Worm (Caenorhabditis elegans): ENCODE data around the gene E02H4.2.

The E02H4.2 gene

ce11 chrX:14297209-14297608 is 15.8 kb upstream of the E02H4.2 start (continued):
- TF ChIP-seq lsy-2 (tag; optimal IDR thresholded peaks at IDR 0.05), result peak in 1 of 2 experiments; percentile 67
- peak; percentile 89 for TF ChIP-seq F13H6.1 (tag; optimal IDR thresholded peaks at IDR 0.05)
- no peak for TF ChIP-seq ztf-1 (GFP tag; conservative IDR thresholded peaks at IDR 0.05)
- TF ChIP-seq sma-9 (GFP tag; optimal IDR thresholded peaks at IDR 0.05), result peak; percentile 79
- TF ChIP-seq sma-9 (tag; optimal IDR thresholded peaks at IDR 0.05), result no peak
- TF ChIP-seq elt-3 (tag; optimal IDR thresholded peaks at IDR 0.05), result no peak
- TF ChIP-seq lin-39 (tag; optimal IDR thresholded peaks at IDR 0.05), result no peak
- no peak for TF ChIP-seq nhr-12 (tag; optimal IDR thresholded peaks at IDR 0.05)
- TF ChIP-seq zag-1 (tag; optimal IDR thresholded peaks at IDR 0.05), result peak; percentile 46
- peak; percentile 47 for TF ChIP-seq sem-4 (tag; optimal IDR thresholded peaks at IDR 0.05)
- TF ChIP-seq unc-55 (GFP tag; optimal IDR thresholded peaks at IDR 0.05), result peak; percentile 83
- TF ChIP-seq mbf-1 (tag; optimal IDR thresholded peaks at IDR 0.05), result no peak

- TF ChIP-seq lsy-2 (tag; optimal IDR thresholded peaks at IDR 0.05) (no peak), nhr-129 (tag; optimal IDR thresholded peaks at IDR 0.05) (no peak), R02D3.7 (tag; optimal IDR thresholded peaks at IDR 0.05) (no peak), unc-62 (GFP tag; optimal IDR thresholded peaks at IDR 0.05) (no peak), ztf-4 (tag; optimal IDR thresholded peaks at IDR 0.05) (no peak), elt-3 (tag; optimal IDR thresholded peaks at IDR 0.05) (no peak), ama-1 (optimal IDR thresholded peaks at IDR 0.05) (no peak), lin-39 (tag; optimal IDR thresholded peaks at IDR 0.05) (no peak), zag-1 (tag; optimal IDR thresholded peaks at IDR 0.05) (no peak), gmeb-1 (tag; optimal IDR thresholded peaks at IDR 0.05) (no peak), F13H6.1 (tag; optimal IDR thresholded peaks at IDR 0.05) (no peak), nhr-6 (tag; optimal IDR thresholded peaks at IDR 0.05) (no peak), ZK546.5 (tag; optimal IDR thresholded peaks at IDR 0.05) (no peak), mab-5 (tag; optimal IDR thresholded peaks at IDR 0.05) (no peak), nhr-237 (tag; optimal IDR thresholded peaks at IDR 0.05) (no peak), nhr-12 (tag; optimal IDR thresholded peaks at IDR 0.05) (no peak)
Measured at ce11 chrX:14296559-14296958, 15.1 kb upstream of the E02H4.2 start, which contains the start of gene madd-3. Gene madd-3 (minus strand): TSS chrX:14296659.

ce11 chrX:14292632-14293031 is 11.2 kb upstream of the E02H4.2 start:
- TF ChIP-seq fos-1 (tag; optimal IDR thresholded peaks at IDR 0.05), result no peak
- TF ChIP-seq egl-27 (tag; optimal IDR thresholded peaks at IDR 0.05), result no peak
- TF ChIP-seq unc-55 (GFP tag; optimal IDR thresholded peaks at IDR 0.05), result no peak
- no peak for TF ChIP-seq mab-5 (tag; optimal IDR thresholded peaks at IDR 0.05)
- TF ChIP-seq dmd-4 (tag; optimal IDR thresholded peaks at IDR 0.05), result no peak
- peak; percentile 15 for TF ChIP-seq sem-4 (tag; optimal IDR thresholded peaks at IDR 0.05)
- no peak for TF ChIP-seq nhr-12 (tag; optimal IDR thresholded peaks at IDR 0.05)
- TF ChIP-seq sma-9 (GFP tag; optimal IDR thresholded peaks at IDR 0.05), result peak; percentile 65
- TF ChIP-seq sma-9 (tag; optimal IDR thresholded peaks at IDR 0.05), result no peak
- TF ChIP-seq nhr-77 (tag; optimal IDR thresholded peaks at IDR 0.05), result no peak
- no peak for TF ChIP-seq Y55F3AM.14 (GFP tag; optimal IDR thresholded peaks at IDR 0.05)
- TF ChIP-seq alr-1 (tag; optimal IDR thresholded peaks at IDR 0.05), result no peak
- no peak for TF ChIP-seq peb-1 (tag; optimal IDR thresholded peaks at IDR 0.05)
- TF ChIP-seq snpc-4 (tag; optimal IDR thresholded peaks at IDR 0.05), result no peak
- TF ChIP-seq nhr-21 (tag; optimal IDR thresholded peaks at IDR 0.05), result no peak
- TF ChIP-seq ztf-4 (tag; optimal IDR thresholded peaks at IDR 0.05), result peak; percentile 18
- TF ChIP-seq mbf-1 (tag; optimal IDR thresholded peaks at IDR 0.05), result no peak
- TF ChIP-seq nhr-10 (tag; optimal IDR thresholded peaks at IDR 0.05), result no peak
- TF ChIP-seq sma-3 (GFP tag; optimal IDR thresholded peaks at IDR 0.05), result no peak
- peak; percentile 47 for TF ChIP-seq nhr-129 (tag; optimal IDR thresholded peaks at IDR 0.05)
- TF ChIP-seq ama-1 (optimal IDR thresholded peaks at IDR 0.05), result no peak
- TF ChIP-seq lsy-2 (tag; optimal IDR thresholded peaks at IDR 0.05), result peak in 1 of 2 experiments; percentile 9
- no peak for TF ChIP-seq nhr-25 (tag; optimal IDR thresholded peaks at IDR 0.05)
- peak; percentile 77 for TF ChIP-seq F13H6.1 (tag; optimal IDR thresholded peaks at IDR 0.05)
- no peak for TF ChIP-seq nhr-6 (tag; optimal IDR thresholded peaks at IDR 0.05)
- TF ChIP-seq elt-3 (tag; optimal IDR thresholded peaks at IDR 0.05), result no peak
- TF ChIP-seq nhr-237 (tag; optimal IDR thresholded peaks at IDR 0.05), result no peak
- no peak for TF ChIP-seq elt-1 (tag; optimal IDR thresholded peaks at IDR 0.05)
- TF ChIP-seq C34F6.9 (tag; optimal IDR thresholded peaks at IDR 0.05), result no peak

- no peak for TF ChIP-seq lsy-2 (tag; optimal IDR thresholded peaks at IDR 0.05)
- no peak for TF ChIP-seq lin-13 (GFP tag; optimal IDR thresholded peaks at IDR 0.05)
- TF ChIP-seq nhr-6 (tag; optimal IDR thresholded peaks at IDR 0.05), result no peak
- TF ChIP-seq fos-1 (tag; optimal IDR thresholded peaks at IDR 0.05), result no peak
- no peak for TF ChIP-seq skn-1 (tag; optimal IDR thresholded peaks at IDR 0.05)
- TF ChIP-seq F13H6.1 (tag; optimal IDR thresholded peaks at IDR 0.05), result no peak
- no peak for TF ChIP-seq alr-1 (tag; optimal IDR thresholded peaks at IDR 0.05)
Measured at ce11 chrX:14289993-14290392, 8.6 kb upstream of the E02H4.2 start.
